Fruit fly (Drosophila melanogaster) whole organism, pupa: ENCODE data around the gene CG2991.

Experiments
- CG10348 ChIP-seq: fragments of 200-800 bp; sonication (Bioruptor generic); IDR thresholded peaks from 2 replicates; pipeline ENCODE4 v1.3.6; 2022; ENCODE audit warnings: missing biosample characterization, missing genetic modification characterization
- CG12605 ChIP-seq: fragments of 200-800 bp; sonication (Bioruptor generic); IDR thresholded peaks from 2 replicates; pipeline ENCODE4 v1.3.6; 2022; ENCODE audit warnings: missing biosample characterization, missing genetic modification characterization
- CG13204 ChIP-seq: fragments of 200-800 bp; sonication (Bioruptor generic); optimal IDR thresholded peaks from 2 replicates; lab custom pipeline; 2018; ENCODE audit warnings: missing biosample characterization, mild to moderate bottlenecking, missing genetic modification characterization, moderate library complexity
- CG14655 ChIP-seq: fragments of 200-800 bp; sonication (Bioruptor generic); optimal IDR thresholded peaks from 3 replicates; lab custom pipeline; 2017; ENCODE audit warnings: mild to moderate bottlenecking, missing biosample characterization, missing genetic modification reagents, missing genetic modification characterization
- CG15710 ChIP-seq: fragments of 200-800 bp; sonication (Bioruptor generic); optimal IDR thresholded peaks from 2 replicates; lab custom pipeline; 2018; ENCODE audit warnings: missing biosample characterization, mild to moderate bottlenecking, missing genetic modification characterization, moderate library complexity
- CG17806 ChIP-seq: fragments of 200-800 bp; sonication (Bioruptor generic); optimal IDR thresholded peaks from 2 replicates; lab custom pipeline; 2018; ENCODE audit warnings: missing biosample characterization, mild to moderate bottlenecking, missing genetic modification characterization, moderate library complexity
- CG32121 ChIP-seq: fragments of 200-800 bp; sonication (Bioruptor generic); IDR thresholded peaks from 2 replicates; pipeline ENCODE4 v1.3.6; 2022; ENCODE audit warnings: missing biosample characterization, missing genetic modification characterization
- CG34367 ChIP-seq: fragments of 200-800 bp; sonication (Bioruptor generic); optimal IDR thresholded peaks from 2 replicates; lab custom pipeline; 2018; ENCODE audit warnings: missing biosample characterization, mild to moderate bottlenecking, missing genetic modification characterization
- CG4496 ChIP-seq: fragments of 200-800 bp; sonication (Bioruptor generic); IDR thresholded peaks from 3 replicates; pipeline ENCODE4 v1.3.6; 2022; ENCODE audit warnings: missing biosample characterization, missing genetic modification characterization
- CG8159 ChIP-seq: fragments of 200-800 bp; sonication (Bioruptor generic); optimal IDR thresholded peaks from 3 replicates; lab custom pipeline; 2018; ENCODE audit warnings: missing biosample characterization, mild to moderate bottlenecking, missing genetic modification characterization, moderate library complexity
- CG8301 ChIP-seq: fragments of 200-800 bp; sonication (Bioruptor generic); optimal IDR thresholded peaks from 2 replicates; lab custom pipeline; 2018; ENCODE audit warnings: missing biosample characterization, mild to moderate bottlenecking, missing genetic modification characterization
- CG9948 ChIP-seq: fragments of 200-800 bp; sonication (Bioruptor generic); optimal IDR thresholded peaks from 2 replicates; lab custom pipeline; 2018; ENCODE audit warnings: missing biosample characterization, mild to moderate bottlenecking, missing genetic modification characterization, moderate library complexity
- D1 ChIP-seq: fragments of 200-800 bp; sonication (Bioruptor generic); optimal IDR thresholded peaks from 2 replicates; lab custom pipeline; 2018; ENCODE audit warnings: missing biosample characterization, mild to moderate bottlenecking, missing genetic modification characterization, moderate library complexity
- EcR ChIP-seq: fragments of 200-800 bp; sonication (Bioruptor generic); optimal IDR thresholded peaks from 3 replicates; lab custom pipeline; 2019; ENCODE audit warnings: missing biosample characterization, missing genetic modification characterization, mild to moderate bottlenecking, moderate library complexity, missing genetic modification reagents
- Ets98B ChIP-seq: fragments of 200-800 bp; sonication (Bioruptor generic); IDR thresholded peaks from 2 replicates; pipeline ENCODE4 v1.3.6; 2022; ENCODE audit warnings: missing biosample characterization, missing genetic modification characterization
- Pif1A ChIP-seq: fragments of 200-800 bp; sonication (Bioruptor generic); optimal IDR thresholded peaks from 3 replicates; lab custom pipeline; 2016; ENCODE audit warnings: missing biosample characterization, missing genetic modification characterization
- Pif1B ChIP-seq: fragments of 200-800 bp; sonication (Bioruptor generic); optimal IDR thresholded peaks from 3 replicates; lab custom pipeline; 2016; ENCODE audit warnings: missing biosample characterization, missing genetic modification characterization
- Snoo ChIP-seq: fragments of 200-800 bp; sonication (Bioruptor generic); optimal IDR thresholded peaks from 3 replicates; lab custom pipeline; 2017; ENCODE audit warnings: missing biosample characterization, mild to moderate bottlenecking, missing genetic modification characterization, inconsistent platforms
- fd96Ca ChIP-seq: fragments of 200-800 bp; sonication (Bioruptor generic); IDR thresholded peaks from 3 replicates; pipeline ENCODE4 v1.3.6; 2022; ENCODE audit warnings: missing biosample characterization, missing genetic modification characterization
- gl ChIP-seq: fragments of 200-800 bp; sonication (Bioruptor generic); optimal IDR thresholded peaks from 2 replicates; lab custom pipeline; 2018; ENCODE audit warnings: missing biosample characterization, mild to moderate bottlenecking, missing genetic modification characterization
- rn ChIP-seq: fragments of 200-800 bp; sonication (Bioruptor generic); IDR thresholded peaks from 2 replicates; pipeline ENCODE4 v1.3.6; 2022; ENCODE audit warnings: missing biosample characterization, missing genetic modification characterization

Gene CG2991

dm6 chr2L:2862621-2862962 is 5.6 kb downstream of the CG2991 start:
- no peak for TF ChIP-seq CG14655 (GFP tag; lab: Kevin White, UChicago)
- TF ChIP-seq fd96Ca (GFP tag; lab: Robert Waterston, UW), result no peak
- no peak for TF ChIP-seq CG10348 (GFP tag; lab: Robert Waterston, UW)
- no peak for TF ChIP-seq CG8301 (tag; lab: Kevin White, UChicago)
- TF ChIP-seq Pif1A (GFP tag; lab: Kevin White, UChicago), result no peak
- no peak for TF ChIP-seq Pif1B (GFP tag; lab: Kevin White, UChicago)
- TF ChIP-seq rn (GFP tag; lab: Robert Waterston, UW), result no peak
- no peak for TF ChIP-seq CG4496
- TF ChIP-seq CG32121 (GFP tag; lab: Robert Waterston, UW), result no peak
- TF ChIP-seq EcR, result no peak
- TF ChIP-seq D1 (tag; lab: Kevin White, UChicago), result no peak
- no peak for TF ChIP-seq CG34367 (tag; lab: Kevin White, UChicago)
- TF ChIP-seq CG8159, result no peak
- no peak for TF ChIP-seq Snoo (tag; lab: Kevin White, UChicago)
- no peak for TF ChIP-seq CG13204 (GFP tag; lab: Kevin White, UChicago)
- no peak for TF ChIP-seq CG17806
- no peak for TF ChIP-seq CG12605 (GFP tag; lab: Robert Waterston, UW)
- no peak for TF ChIP-seq gl (tag; lab: Kevin White, UChicago)

- TF ChIP-seq fd96Ca (GFP tag; lab: Robert Waterston, UW) (no peak), CG8159 (no peak), rn (GFP tag; lab: Robert Waterston, UW) (no peak), Pif1A (GFP tag; lab: Kevin White, UChicago) (no peak), CG13204 (GFP tag; lab: Kevin White, UChicago) (no peak), CG15710 (tag; lab: Kevin White, UChicago) (no peak), EcR (no peak), Ets98B (GFP tag; lab: Robert Waterston, UW) (no peak), Snoo (tag; lab: Kevin White, UChicago) (no peak), gl (tag; lab: Kevin White, UChicago) (no peak), CG17806 (no peak), CG32121 (GFP tag; lab: Robert Waterston, UW) (no peak), Pif1B (GFP tag; lab: Kevin White, UChicago) (no peak), CG4496 (no peak), CG9948 (tag; lab: Kevin White, UChicago) (no peak), D1 (tag; lab: Kevin White, UChicago) (no peak), CG10348 (GFP tag; lab: Robert Waterston, UW) (no peak)
These were observed 7.6 kb downstream of the CG2991 start for dm6 chr2L:2864601-2865000.

- TF ChIP-seq Ets98B (GFP tag; lab: Robert Waterston, UW), result no peak
- TF ChIP-seq CG14655 (GFP tag; lab: Kevin White, UChicago), result no peak
- no peak for TF ChIP-seq Snoo (tag; lab: Kevin White, UChicago)
- no peak for TF ChIP-seq CG15710 (tag; lab: Kevin White, UChicago)
- no peak for TF ChIP-seq CG34367 (tag; lab: Kevin White, UChicago)
- no peak for TF ChIP-seq fd96Ca (GFP tag; lab: Robert Waterston, UW)
- TF ChIP-seq CG4496, result no peak
- no peak for TF ChIP-seq Pif1A (GFP tag; lab: Kevin White, UChicago)
- no peak for TF ChIP-seq CG9948 (tag; lab: Kevin White, UChicago)
These were observed 8.8 kb downstream of the CG2991 start for dm6 chr2L:2865560-2866309.

dm6 chr2L:2869008-2869702 is 12.2 kb downstream of the CG2991 start, which contains the start of gene CG8813:
Gene CG8813 (plus strand): TSS chr2L:2869652.
- TF ChIP-seq CG34367 (tag; lab: Kevin White, UChicago), result no peak
- no peak for TF ChIP-seq Pif1B (GFP tag; lab: Kevin White, UChicago)
- TF ChIP-seq CG15710 (tag; lab: Kevin White, UChicago), result no peak
- no peak for TF ChIP-seq D1 (tag; lab: Kevin White, UChicago)
- TF ChIP-seq Snoo (tag; lab: Kevin White, UChicago), result no peak
- TF ChIP-seq CG12605 (GFP tag; lab: Robert Waterston, UW), result no peak
- TF ChIP-seq CG8301 (tag; lab: Kevin White, UChicago), result no peak
- no peak for TF ChIP-seq EcR
- TF ChIP-seq CG10348 (GFP tag; lab: Robert Waterston, UW), result no peak
- no peak for TF ChIP-seq fd96Ca (GFP tag; lab: Robert Waterston, UW)
- no peak for TF ChIP-seq rn (GFP tag; lab: Robert Waterston, UW)
- no peak for TF ChIP-seq CG9948 (tag; lab: Kevin White, UChicago)
- TF ChIP-seq gl (tag; lab: Kevin White, UChicago), result no peak
- TF ChIP-seq Pif1A (GFP tag; lab: Kevin White, UChicago), result no peak
- TF ChIP-seq CG32121 (GFP tag; lab: Robert Waterston, UW), result no peak
- no peak for TF ChIP-seq CG14655 (GFP tag; lab: Kevin White, UChicago)

dm6 chr2L:2872309-2872932 is 15.5 kb downstream of the CG2991 start:
- TF ChIP-seq CG4496, result no peak
- no peak for TF ChIP-seq CG8159
- TF ChIP-seq Ets98B (GFP tag; lab: Robert Waterston, UW), result peak; percentile 32; the same call in 1 of the 2 replicates
- no peak for TF ChIP-seq CG17806
